Worm (Caenorhabditis elegans): ENCODE results near the gene C23H5.15.

DNA sequence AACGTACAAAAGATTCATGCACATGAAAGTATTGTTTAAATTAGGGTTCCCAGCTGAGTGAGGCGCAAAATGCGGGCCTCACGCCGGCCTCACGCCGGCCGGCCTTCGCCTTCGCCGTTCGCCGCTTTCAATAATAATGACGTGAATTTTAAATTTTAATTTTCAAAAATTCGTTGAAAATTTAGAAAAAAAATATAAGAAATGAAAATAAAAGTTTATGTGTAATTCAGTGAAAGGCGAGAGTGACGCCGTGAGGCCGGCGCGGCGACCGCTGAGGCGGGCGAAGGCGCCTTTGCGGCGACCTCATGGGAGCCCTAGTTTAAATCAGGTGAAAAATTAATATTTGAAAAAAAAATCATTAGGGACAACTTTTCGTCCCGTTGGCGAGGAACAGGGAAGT, 45.2 kb downstream of the C23H5.15 start:
- no peak for TF ChIP-seq unc-130 (GFP tag; optimal IDR thresholded peaks at IDR 0.05)
- no peak for TF ChIP-seq hlh-11 (tag; optimal IDR thresholded peaks at IDR 0.05)
- TF ChIP-seq ces-1 (GFP tag; optimal IDR thresholded peaks at IDR 0.05), result no peak
- no peak for TF ChIP-seq nhr-102 (tag; optimal IDR thresholded peaks at IDR 0.05)
- TF ChIP-seq hlh-30 (tag; optimal IDR thresholded peaks at IDR 0.05; ENCODE audit: insufficient read depth), result no peak
- no peak for TF ChIP-seq nhr-76 (tag; optimal IDR thresholded peaks at IDR 0.05)
- no peak for TF ChIP-seq unc-62 (GFP tag; optimal IDR thresholded peaks at IDR 0.05 in 1 of 2)
- TF ChIP-seq unc-62 (tag; optimal IDR thresholded peaks at IDR 0.05), result no peak
- TF ChIP-seq snpc-4 (tag; optimal IDR thresholded peaks at IDR 0.05), result no peak
- no peak for TF ChIP-seq madf-9 (GFP tag; conservative IDR thresholded peaks at IDR 0.05)
